Worm (Caenorhabditis elegans): ENCODE results near the gene fbxb-47.

- TF ChIP-seq snpc-4 (GFP tag; optimal IDR thresholded peaks at IDR 0.05): no peak
- TF ChIP-seq snpc-4 (tag; optimal IDR thresholded peaks at IDR 0.05): no peak
- TF ChIP-seq hmg-20 (GFP tag; IDR thresholded peaks at IDR 0.05): no peak
These were observed 24.2 kb downstream of the fbxb-47 start, which contains the start of gene irld-36 for ce11 chrII:1679081-1679480.
